Fruit fly (Drosophila melanogaster) Kc167 (cell line): Measurements from ENCODE around the gene Rchy1.

ENCODE experiments used
- Myc ChIP-seq: fragments of >200 bp; optimal IDR thresholded peaks from 2 replicates; lab custom pipeline; 2017; ENCODE audit warnings: missing external identifiers
- h ChIP-seq: fragments of >200 bp; optimal IDR thresholded peaks from 3 replicates; lab custom pipeline; 2018; ENCODE audit warnings: missing external identifiers
- insv ChIP-seq: fragments of >200 bp; optimal IDR thresholded peaks from 3 replicates; lab custom pipeline; 2018; ENCODE audit warnings: missing external identifiers
- psq ChIP-seq: fragments of >200 bp; optimal IDR thresholded peaks from 2 replicates; lab custom pipeline; 2017; ENCODE audit warnings: missing external identifiers
- ttk ChIP-seq: sonication (Bioruptor generic); optimal IDR thresholded peaks from 2 replicates; lab custom pipeline; 2017; ENCODE audit warnings: missing external identifiers

DNA sequence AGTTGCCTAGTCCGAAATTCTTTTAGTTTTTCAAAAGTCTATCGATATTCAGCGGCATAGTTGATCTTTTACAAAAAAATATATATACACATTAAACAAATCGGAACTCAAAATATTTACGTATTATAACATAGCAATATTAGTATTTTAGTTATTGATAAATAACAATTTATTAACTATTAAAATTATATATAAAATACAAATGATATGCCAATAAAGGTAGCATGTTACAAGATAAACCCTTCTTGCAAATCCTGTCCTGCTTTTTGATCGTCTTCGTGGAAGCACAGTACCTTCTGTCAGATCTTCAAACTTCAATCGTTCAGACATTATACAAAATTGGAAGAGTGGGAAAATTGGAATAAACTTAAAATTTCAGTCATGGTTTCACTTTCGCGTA, 31.3 kb upstream of the Rchy1 start, which contains the start of gene CG9550:
- TF ChIP-seq insv (lab: Kevin White, UChicago) (no peak), ttk (lab: Kevin White, UChicago) (no peak), psq (lab: Kevin White, UChicago) (no peak), Myc (lab: Kevin White, UChicago) (no peak), h (no peak)
